Worm (Caenorhabditis elegans) whole organism, mixed stage, embryonic: ENCODE data around the gene pkn-1.

Experiments
- M03D4.4 ChIP-seq: sonication (generic microtip); optimal IDR thresholded peaks from 2 replicates; lab custom pipeline; 2017; ENCODE audit warnings: mild to moderate bottlenecking, missing genetic modification characterization, missing compliant biosample characterization
- bed-3 ChIP-seq: fragments of 200-800 bp; sonication (Bioruptor generic); optimal IDR thresholded peaks from 3 replicates; lab custom pipeline; 2018; ENCODE audit warnings: mild to moderate bottlenecking, missing genetic modification characterization, moderate library complexity, missing compliant biosample characterization
- blmp-1 ChIP-seq: fragments of 150-350 bp; optimal IDR thresholded peaks from 2 replicates; lab custom pipeline; 2014; ENCODE audit warnings: missing biosample characterization, missing genetic modification characterization
- ceh-39 ChIP-seq: fragments of 150-350 bp; optimal IDR thresholded peaks from 2 replicates; lab custom pipeline; 2014; ENCODE audit warnings: missing biosample characterization, missing genetic modification characterization
- ceh-43 ChIP-seq: fragments of 200-800 bp; sonication (Bioruptor generic); optimal IDR thresholded peaks from 2 replicates; lab custom pipeline; 2018; ENCODE audit warnings: mild to moderate bottlenecking, missing genetic modification characterization, moderate library complexity, missing compliant biosample characterization
- ceh-83 ChIP-seq: fragments of 200-800 bp; sonication (Bioruptor generic); optimal IDR thresholded peaks from 2 replicates; lab custom pipeline; 2018; ENCODE audit warnings: mild to moderate bottlenecking, missing genetic modification characterization, missing compliant biosample characterization
- ces-1 ChIP-seq: fragments of 150-350 bp; optimal IDR thresholded peaks from 2 replicates; lab custom pipeline; 2014; ENCODE audit warnings: missing biosample characterization, missing genetic modification reagents, missing genetic modification characterization
- cnd-1 ChIP-seq: fragments of 200-800 bp; sonication (Bioruptor generic); optimal IDR thresholded peaks from 2 replicates; lab custom pipeline; 2018; ENCODE audit warnings: mild to moderate bottlenecking, missing genetic modification characterization, missing compliant biosample characterization
- drap-1 ChIP-seq: fragments of 200-800 bp; sonication (Bioruptor generic); optimal IDR thresholded peaks from 3 replicates; lab custom pipeline; 2018; ENCODE audit warnings: mild to moderate bottlenecking, missing genetic modification characterization, missing compliant biosample characterization
- elt-1 ChIP-seq: sonication (generic microtip); optimal IDR thresholded peaks from 2 replicates; lab custom pipeline; 2017; ENCODE audit warnings: missing genetic modification characterization, mild to moderate bottlenecking, missing compliant biosample characterization, antibody characterized with exemption, moderate library complexity, borderline replicate concordance; ENCODE audit not compliant: insufficient read depth
- elt-3 ChIP-seq: fragments of 150-350 bp; optimal IDR thresholded peaks from 2 replicates; lab custom pipeline; 2014; ENCODE audit warnings: missing biosample characterization, missing genetic modification characterization
- ham-2 ChIP-seq: fragments of 200-800 bp; sonication (Bioruptor generic); optimal IDR thresholded peaks from 2 replicates; lab custom pipeline; 2018; ENCODE audit warnings: mild to moderate bottlenecking, missing genetic modification characterization, missing compliant biosample characterization
- hlh-1 ChIP-seq: fragments of 150-350 bp; optimal IDR thresholded peaks from 2 replicates; lab custom pipeline; 2014; ENCODE audit warnings: missing biosample characterization, missing genetic modification reagents, missing genetic modification characterization
- lin-13 ChIP-seq: fragments of 150-350 bp; optimal IDR thresholded peaks from 2 replicates; lab custom pipeline; 2014; ENCODE audit warnings: missing biosample characterization, missing genetic modification characterization
- lin-32 ChIP-seq: fragments of 200-800 bp; sonication (Bioruptor generic); optimal IDR thresholded peaks from 2 replicates; lab custom pipeline; 2018; ENCODE audit warnings: mild to moderate bottlenecking, missing genetic modification characterization, missing compliant biosample characterization
- lsy-2 ChIP-seq: fragments of 150-350 bp; optimal IDR thresholded peaks from 2 replicates; lab custom pipeline; 2014; ENCODE audit warnings: missing biosample characterization, missing genetic modification characterization
- mab-5 ChIP-seq: fragments of 150-350 bp; optimal IDR thresholded peaks from 2 replicates; lab custom pipeline; 2014; ENCODE audit warnings: missing biosample characterization, missing genetic modification characterization
- mep-1 ChIP-seq: fragments of 150-350 bp; optimal IDR thresholded peaks from 2 replicates; lab custom pipeline; 2017; ENCODE audit warnings: missing biosample characterization, missing genetic modification reagents, missing genetic modification characterization, inconsistent platforms
- mls-2 ChIP-seq: sonication (generic microtip); optimal IDR thresholded peaks from 2 replicates; lab custom pipeline; 2016; ENCODE audit warnings: mild to moderate bottlenecking, missing genetic modification characterization, moderate library complexity, missing compliant biosample characterization
- nhr-12 ChIP-seq: fragments of 150-350 bp; optimal IDR thresholded peaks from 2 replicates; lab custom pipeline; 2014; ENCODE audit warnings: missing biosample characterization, missing genetic modification characterization
- nhr-2 ChIP-seq: fragments of 150-350 bp; optimal IDR thresholded peaks from 2 replicates; lab custom pipeline; 2014; ENCODE audit warnings: missing biosample characterization, missing genetic modification characterization
- nhr-237 ChIP-seq: fragments of 150-350 bp; optimal IDR thresholded peaks from 2 replicates; lab custom pipeline; 2014; ENCODE audit warnings: missing biosample characterization, missing genetic modification characterization
- nhr-28 ChIP-seq: fragments of 150-350 bp; optimal IDR thresholded peaks from 2 replicates; lab custom pipeline; 2014; ENCODE audit warnings: missing biosample characterization, missing genetic modification characterization
- nhr-76 ChIP-seq: sonication (generic microtip); optimal IDR thresholded peaks from 2 replicates; lab custom pipeline; 2017; ENCODE audit warnings: missing biosample characterization, missing genetic modification characterization
- pha-4 ChIP-seq: fragments of 150-350 bp; optimal IDR thresholded peaks from 2 replicates; lab custom pipeline; 2018; ENCODE audit warnings: missing biosample characterization, missing genetic modification reagents, missing genetic modification characterization
- sem-2 ChIP-seq: fragments of 200-800 bp; sonication (Bioruptor generic); optimal IDR thresholded peaks from 2 replicates; lab custom pipeline; 2018; ENCODE audit warnings: mild to moderate bottlenecking, missing genetic modification characterization, missing compliant biosample characterization
- snpc-4 ChIP-seq: fragments of 150-350 bp; optimal IDR thresholded peaks from 2 replicates; lab custom pipeline; 2014; ENCODE audit warnings: missing biosample characterization, missing genetic modification characterization
- sptf-1 ChIP-seq: sonication (generic microtip); optimal IDR thresholded peaks from 2 replicates; lab custom pipeline; 2017; ENCODE audit warnings: mild to moderate bottlenecking, missing genetic modification characterization, moderate library complexity, missing compliant biosample characterization
- tbx-8 ChIP-seq: fragments of 200-800 bp; sonication (Bioruptor generic); optimal IDR thresholded peaks from 2 replicates; lab custom pipeline; 2018; ENCODE audit warnings: mild to moderate bottlenecking, missing genetic modification characterization, moderate library complexity, missing compliant biosample characterization
- unc-120 ChIP-seq: sonication (generic microtip); optimal IDR thresholded peaks from 2 replicates; lab custom pipeline; 2017; ENCODE audit warnings: missing genetic modification characterization, missing compliant biosample characterization; ENCODE audit not compliant: poor library complexity, severe bottlenecking
- unc-39 ChIP-seq: fragments of 150-350 bp; optimal IDR thresholded peaks from 2 replicates; lab custom pipeline; 2014; ENCODE audit warnings: missing biosample characterization, missing genetic modification characterization
- unc-62 ChIP-seq: fragments of 150-350 bp; optimal IDR thresholded peaks from 2 replicates; lab custom pipeline; 2014; ENCODE audit warnings: missing biosample characterization, missing genetic modification reagents, missing genetic modification characterization
- zip-8 ChIP-seq: fragments of 150-350 bp; optimal IDR thresholded peaks from 2 replicates; lab custom pipeline; 2014; ENCODE audit warnings: missing biosample characterization, missing genetic modification characterization
- ztf-11 ChIP-seq: fragments of 150-350 bp; optimal IDR thresholded peaks from 2 replicates; lab custom pipeline; 2014; ENCODE audit warnings: missing biosample characterization, missing genetic modification characterization

pkn-1 gene

ce11 chrX:10404051-10404450 is 7.0 kb downstream of the pkn-1 start:
- TF ChIP-seq lin-32 (GFP tag; lab: Kevin White, UChicago) (no peak), nhr-237 (tag; lab: Kevin White, UChicago) (no peak), mab-5 (tag; lab: Kevin White, UChicago) (no peak), blmp-1 (no peak), cnd-1 (tag; lab: Kevin White, UChicago) (no peak), mls-2 (tag; lab: Kevin White, UChicago) (no peak), tbx-8 (GFP tag; lab: Kevin White, UChicago) (no peak), elt-3 (no peak), hlh-1 (tag; lab: Kevin White, UChicago) (no peak), lin-13 (tag; lab: Kevin White, UChicago) (no peak), sptf-1 (no peak), lsy-2 (tag; lab: Kevin White, UChicago) (no peak), ces-1 (GFP tag; lab: Kevin White, UChicago) (no peak), ham-2 (no peak), zip-8 (tag; lab: Kevin White, UChicago) (no peak)

DNA sequence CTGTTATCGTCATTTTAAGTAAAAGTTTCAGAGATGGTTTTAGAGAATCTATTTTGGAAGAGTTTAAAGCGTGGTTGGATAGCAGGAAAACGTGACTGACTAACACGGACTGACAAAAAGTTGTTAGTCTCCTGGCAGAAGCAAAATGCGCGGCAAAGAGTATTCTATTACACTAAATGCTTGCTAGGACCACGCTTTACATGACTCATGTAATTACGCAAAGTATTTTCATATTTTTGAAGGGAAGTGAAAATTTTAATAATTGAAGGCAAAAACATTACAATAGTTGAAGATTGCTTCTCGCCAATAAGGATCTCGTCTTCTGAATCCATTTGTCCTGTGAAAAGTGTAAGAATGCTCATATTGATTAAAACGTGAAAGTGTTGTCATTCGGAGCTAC is 9.2 kb downstream of the pkn-1 start, which contains the start of gene gur-3:
Gene gur-3, minus strand, starts transcription at position 101 of the 400 bp plus-strand sequence.
- TF ChIP-seq zip-8 (tag; lab: Kevin White, UChicago) (no peak), lsy-2 (tag; lab: Kevin White, UChicago) (no peak), ceh-43 (GFP tag; lab: Kevin White, UChicago) (no peak), M03D4.4 (tag; lab: Kevin White, UChicago) (no peak), unc-120 (no peak), nhr-12 (tag; lab: Kevin White, UChicago) (no peak)

ce11 chrX:10406850-10407249 is 9.8 kb downstream of the pkn-1 start, which contains the start of gene ZC504.1:
Gene ZC504.1, plus strand, starts transcription at chrX:10407150.
- TF ChIP-seq snpc-4 (no peak), mls-2 (tag; lab: Kevin White, UChicago) (no peak), sptf-1 (no peak), nhr-2 (tag; lab: Kevin White, UChicago) (no peak), drap-1 (GFP tag; lab: Kevin White, UChicago) (no peak), ham-2 (no peak), tbx-8 (GFP tag; lab: Kevin White, UChicago) (no peak)
- TF ChIP-seq, all 35 proteins: peak for 0

DNA sequence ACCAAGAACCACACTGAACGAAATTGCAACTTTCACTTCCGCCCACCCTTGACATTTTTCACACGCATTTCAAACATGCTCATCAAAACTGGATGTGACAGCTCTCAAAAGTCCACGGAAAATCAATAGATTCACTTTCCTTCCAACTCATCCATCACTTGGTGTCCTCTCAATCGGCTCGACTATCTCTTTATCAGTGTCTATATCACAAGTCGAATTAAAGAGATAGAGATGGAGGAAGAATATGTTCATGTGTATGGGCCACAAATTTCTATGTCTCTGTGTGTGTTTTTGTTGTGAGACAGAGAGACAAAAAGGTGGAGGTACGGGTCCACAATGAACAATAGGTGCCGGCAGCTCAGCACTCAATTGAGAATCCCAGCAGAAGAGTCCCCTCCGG is 13.5 kb downstream of the pkn-1 start:
- TF ChIP-seq unc-62 (GFP tag; lab: Kevin White, UChicago), result peak; percentile 96
- TF ChIP-seq unc-120, result peak; percentile 80
- no peak for TF ChIP-seq lsy-2 (tag; lab: Kevin White, UChicago)

- TF ChIP-seq nhr-237 (tag; lab: Kevin White, UChicago), result no peak
- no peak for TF ChIP-seq mep-1 (tag; lab: Kevin White, UChicago)
- TF ChIP-seq bed-3 (GFP tag; lab: Kevin White, UChicago), result no peak
- no peak for TF ChIP-seq lsy-2 (tag; lab: Kevin White, UChicago)
- TF ChIP-seq drap-1 (GFP tag; lab: Kevin White, UChicago), result no peak
- no peak for TF ChIP-seq blmp-1
- no peak for TF ChIP-seq hlh-1 (tag; lab: Kevin White, UChicago)
- TF ChIP-seq mls-2 (tag; lab: Kevin White, UChicago), result no peak
- TF ChIP-seq ceh-43 (GFP tag; lab: Kevin White, UChicago), result no peak
- TF ChIP-seq elt-3, result no peak
- TF ChIP-seq zip-8 (tag; lab: Kevin White, UChicago), result no peak
- no peak for TF ChIP-seq pha-4 (tag; lab: Kevin White, UChicago)
- TF ChIP-seq mab-5 (tag; lab: Kevin White, UChicago), result no peak
- TF ChIP-seq ceh-83 (GFP tag; lab: Kevin White, UChicago), result no peak
- no peak for TF ChIP-seq snpc-4
- TF ChIP-seq lin-32 (GFP tag; lab: Kevin White, UChicago), result no peak
- no peak for TF ChIP-seq ces-1 (GFP tag; lab: Kevin White, UChicago)
- no peak for TF ChIP-seq lin-13 (tag; lab: Kevin White, UChicago)
- no peak for TF ChIP-seq tbx-8 (GFP tag; lab: Kevin White, UChicago)
- TF ChIP-seq nhr-76 (tag; lab: Kevin White, UChicago), result no peak
These were observed 15.4 kb downstream of the pkn-1 start, which contains the start of gene acr-8 for ce11 chrX:10412425-10412824. Gene acr-8, plus strand, starts transcription at chrX:10412725.

DNA sequence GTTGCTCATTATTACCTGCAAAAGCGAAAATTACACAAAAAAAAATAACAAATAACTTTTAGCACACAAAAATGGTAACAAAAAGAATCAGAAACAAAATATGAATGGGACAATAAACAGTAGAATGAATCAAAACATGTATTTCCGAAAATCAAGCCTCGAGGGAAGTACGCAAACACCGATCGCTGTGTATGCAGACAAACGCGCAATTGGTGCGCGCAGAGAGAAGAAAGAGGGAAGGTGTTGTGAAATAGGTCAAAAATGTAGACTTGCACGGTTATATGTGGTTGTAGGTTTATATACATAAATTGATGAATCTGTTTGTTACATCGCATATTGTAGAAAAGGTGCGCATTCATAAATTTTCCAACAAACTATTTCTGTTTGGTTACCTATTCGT is 22.7 kb downstream of the pkn-1 start, which contains the start of gene cdk-11.2:
Gene cdk-11.2, minus strand, starts transcription at position 23 of the 400 bp plus-strand sequence.
- TF ChIP-seq hlh-1 (tag; lab: Kevin White, UChicago), result no peak
- TF ChIP-seq nhr-28 (tag; lab: Kevin White, UChicago), result no peak
- no peak for TF ChIP-seq elt-3
- TF ChIP-seq sem-2, result no peak
- TF ChIP-seq sptf-1, result no peak
- TF ChIP-seq blmp-1, result no peak
- no peak for TF ChIP-seq unc-62 (GFP tag; lab: Kevin White, UChicago)
- TF ChIP-seq M03D4.4 (tag; lab: Kevin White, UChicago), result no peak
- TF ChIP-seq bed-3 (GFP tag; lab: Kevin White, UChicago), result no peak
- TF ChIP-seq ceh-43 (GFP tag; lab: Kevin White, UChicago), result no peak
- TF ChIP-seq ces-1 (GFP tag; lab: Kevin White, UChicago), result peak; percentile 21
- TF ChIP-seq ceh-39 (tag; lab: Kevin White, UChicago), result peak; percentile 40
- no peak for TF ChIP-seq unc-39 (tag; lab: Kevin White, UChicago)
- TF ChIP-seq mab-5 (tag; lab: Kevin White, UChicago), result no peak
- TF ChIP-seq unc-120, result peak; percentile 21
- no peak for TF ChIP-seq nhr-76 (tag; lab: Kevin White, UChicago)
- TF ChIP-seq tbx-8 (GFP tag; lab: Kevin White, UChicago), result no peak
- peak; percentile 28 for TF ChIP-seq pha-4 (tag; lab: Kevin White, UChicago)
- no peak for TF ChIP-seq nhr-2 (tag; lab: Kevin White, UChicago)
- no peak for TF ChIP-seq ceh-83 (GFP tag; lab: Kevin White, UChicago)
- peak; percentile 63 for TF ChIP-seq mep-1 (tag; lab: Kevin White, UChicago)
- TF ChIP-seq lin-13 (tag; lab: Kevin White, UChicago), result peak; percentile 51
- no peak for TF ChIP-seq snpc-4
- no peak for TF ChIP-seq ztf-11 (tag; lab: Kevin White, UChicago)
- peak; percentile 13 for TF ChIP-seq cnd-1 (tag; lab: Kevin White, UChicago)
- peak; percentile 33 for TF ChIP-seq lsy-2 (tag; lab: Kevin White, UChicago)
- TF ChIP-seq elt-1 (tag; lab: Kevin White, UChicago), result no peak
- no peak for TF ChIP-seq drap-1 (GFP tag; lab: Kevin White, UChicago)
